Worm (Caenorhabditis elegans) whole organism, L1 larva: ENCODE data around the gene act-3.

Experiments
- F16B12.6 ChIP-seq: fragments of 150-350 bp; optimal IDR thresholded peaks from 2 replicates; lab custom pipeline; 2014; ENCODE audit warnings: missing biosample characterization, missing genetic modification characterization
- Y116A8C.19 ChIP-seq: sonication (generic microtip); optimal IDR thresholded peaks from 2 replicates; lab custom pipeline; 2016; ENCODE audit warnings: missing compliant biosample characterization, missing genetic modification characterization, borderline replicate concordance
- alr-1 ChIP-seq: fragments of 200-800 bp; sonication (Bioruptor generic); optimal IDR thresholded peaks from 2 replicates; lab custom pipeline; 2018; ENCODE audit warnings: borderline replicate concordance, mild to moderate bottlenecking, missing genetic modification characterization, missing compliant biosample characterization
- ama-1 ChIP-seq: fragments of 150-350 bp; optimal IDR thresholded peaks from 2 replicates; lab custom pipeline; 2014
- ceh-8 ChIP-seq: fragments of 200-800 bp; sonication (Bioruptor generic); optimal IDR thresholded peaks from 2 replicates; lab custom pipeline; 2018; ENCODE audit warnings: mild to moderate bottlenecking, missing genetic modification characterization, moderate library complexity, missing compliant biosample characterization
- ceh-82 ChIP-seq, 3 experiments: fragments of 150-350 bp in 1 of 3; sonication (generic microtip) in 2 of 3; optimal IDR thresholded peaks; 2 replicates each; lab custom pipeline; 2014 to 2017; ENCODE audit warnings: missing biosample characterization in 3 of 3, missing genetic modification characterization in 3 of 3
- dpl-1 ChIP-seq, 3 experiments: fragments of 150-350 bp in 2 of 3; sonication (generic microtip) in 1 of 3; optimal IDR thresholded peaks; 2 replicates each; lab custom pipeline; 2014 to 2017; ENCODE audit warnings: missing biosample characterization in 3 of 3, missing genetic modification characterization in 3 of 3, missing genetic modification reagents in 3 of 3
- dsc-1 ChIP-seq: sonication (generic microtip); optimal IDR thresholded peaks from 2 replicates; lab custom pipeline; 2016; ENCODE audit warnings: mild to moderate bottlenecking, missing genetic modification characterization, missing compliant biosample characterization
- efl-1 ChIP-seq, 4 experiments: fragments of 150-350 bp; optimal IDR thresholded peaks in 3 of 4; peaks in 1 of 4; 1 replicate in 1 of 4; 2 replicates in 3 of 4; lab custom pipeline; 2014; ENCODE audit warnings: missing biosample characterization in 2 of 4, missing genetic modification characterization in 2 of 4, missing genetic modification reagents in 2 of 4
- efl-3 ChIP-seq: fragments of 200-800 bp; sonication (Bioruptor generic); optimal IDR thresholded peaks from 2 replicates; lab custom pipeline; 2018; ENCODE audit warnings: mild to moderate bottlenecking, missing genetic modification characterization, missing compliant biosample characterization
- egl-27 ChIP-seq, 2 experiments: fragments of 150-350 bp in 1 of 2; sonication (generic microtip); optimal IDR thresholded peaks; 3 replicates each; lab custom pipeline; 2017 to 2018; ENCODE audit warnings: missing biosample characterization in 2 of 2, missing genetic modification characterization in 2 of 2, missing genetic modification reagents in 2 of 2
- elt-2 ChIP-seq: sonication (generic microtip); optimal IDR thresholded peaks from 2 replicates; lab custom pipeline; 2016; ENCODE audit warnings: missing genetic modification characterization, mild to moderate bottlenecking, inconsistent platforms, missing compliant biosample characterization, missing genetic modification reagents
- fkh-8 ChIP-seq: sonication (generic microtip); optimal IDR thresholded peaks from 2 replicates; lab custom pipeline; 2016; ENCODE audit warnings: mild to moderate bottlenecking, missing genetic modification characterization, missing compliant biosample characterization
- hlh-17 ChIP-seq: fragments of 200-800 bp; sonication (Bioruptor generic); optimal IDR thresholded peaks from 2 replicates; lab custom pipeline; 2018; ENCODE audit warnings: missing genetic modification characterization, mild to moderate bottlenecking, missing compliant biosample characterization, moderate library complexity, borderline replicate concordance
- irx-1 ChIP-seq: sonication (generic microtip); optimal IDR thresholded peaks from 2 replicates; lab custom pipeline; 2016; ENCODE audit warnings: missing genetic modification characterization, missing compliant biosample characterization
- isw-1 ChIP-seq: fragments of 200-800 bp; sonication (Bioruptor generic); IDR thresholded peaks from 2 replicates; pipeline ENCODE4 v1.3.6; 2022; ENCODE audit warnings: missing genetic modification characterization, missing compliant biosample characterization
- jun-1 ChIP-seq: fragments of 150-350 bp; optimal IDR thresholded peaks from 2 replicates; lab custom pipeline; 2014; ENCODE audit warnings: missing biosample characterization, missing genetic modification reagents, missing genetic modification characterization
- lin-13 ChIP-seq: fragments of 150-350 bp; optimal IDR thresholded peaks from 2 replicates; lab custom pipeline; 2014; ENCODE audit warnings: missing biosample characterization, missing genetic modification reagents, missing genetic modification characterization
- lin-14 ChIP-seq: fragments of 200-800 bp; sonication (Bioruptor generic); optimal IDR thresholded peaks from 2 replicates; lab custom pipeline; 2018; ENCODE audit warnings: mild to moderate bottlenecking, missing genetic modification characterization, moderate library complexity, missing compliant biosample characterization
- mab-9 ChIP-seq: fragments of 200-800 bp; sonication (Bioruptor generic); IDR thresholded peaks from 2 replicates; pipeline ENCODE4 v1.3.6; 2022; ENCODE audit warnings: missing genetic modification reagents, missing genetic modification characterization, missing compliant biosample characterization
- mef-2 ChIP-seq: fragments of 150-350 bp; optimal IDR thresholded peaks from 2 replicates; lab custom pipeline; 2014; ENCODE audit warnings: missing biosample characterization, missing genetic modification characterization
- mep-1 ChIP-seq: fragments of 150-350 bp; optimal IDR thresholded peaks from 2 replicates; lab custom pipeline; 2014; ENCODE audit warnings: missing biosample characterization, missing genetic modification characterization
- nhr-20 ChIP-seq: sonication (generic microtip); optimal IDR thresholded peaks from 2 replicates; lab custom pipeline; 2016; ENCODE audit warnings: mild to moderate bottlenecking, missing genetic modification characterization, missing compliant biosample characterization
- nhr-237 ChIP-seq: fragments of 150-350 bp; optimal IDR thresholded peaks from 2 replicates; lab custom pipeline; 2014; ENCODE audit warnings: missing biosample characterization, missing genetic modification characterization
- nhr-71 ChIP-seq: sonication (generic microtip); optimal IDR thresholded peaks from 2 replicates; lab custom pipeline; 2016; ENCODE audit warnings: mild to moderate bottlenecking, missing genetic modification characterization, moderate library complexity, missing compliant biosample characterization
- nhr-76 ChIP-seq: sonication (generic microtip); optimal IDR thresholded peaks from 2 replicates; lab custom pipeline; 2017; ENCODE audit warnings: missing biosample characterization, missing genetic modification characterization
- nhr-77 ChIP-seq: fragments of 150-350 bp; optimal IDR thresholded peaks from 2 replicates; lab custom pipeline; 2014; ENCODE audit warnings: missing biosample characterization, missing genetic modification characterization
- nhr-84 ChIP-seq: sonication (generic microtip); optimal IDR thresholded peaks from 2 replicates; lab custom pipeline; 2017; ENCODE audit warnings: missing biosample characterization, missing genetic modification characterization
- nhr-85 ChIP-seq: sonication (generic microtip); peaks from one replicate; lab custom pipeline; 2016; ENCODE audit warnings: missing genetic modification characterization, inconsistent platforms, missing compliant biosample characterization
- nhr-90 ChIP-seq: sonication (generic microtip); optimal IDR thresholded peaks from 2 replicates; lab custom pipeline; 2016; ENCODE audit warnings: mild to moderate bottlenecking, missing genetic modification characterization, missing compliant biosample characterization; ENCODE audit not compliant: poor library complexity
- pax-3 ChIP-seq: fragments of 200-800 bp; sonication (Bioruptor generic); optimal IDR thresholded peaks from 2 replicates; lab custom pipeline; 2018; ENCODE audit warnings: mild to moderate bottlenecking, missing genetic modification characterization, moderate library complexity, missing compliant biosample characterization
- rnt-1 ChIP-seq: sonication (generic microtip); optimal IDR thresholded peaks from 2 replicates; lab custom pipeline; 2016; ENCODE audit warnings: mild to moderate bottlenecking, missing genetic modification characterization, moderate library complexity, missing compliant biosample characterization
- snpc-4 ChIP-seq: fragments of 150-350 bp; optimal IDR thresholded peaks from 2 replicates; lab custom pipeline; 2014; ENCODE audit warnings: missing biosample characterization, missing genetic modification characterization
- sox-4 ChIP-seq: sonication (generic microtip); optimal IDR thresholded peaks from 2 replicates; lab custom pipeline; 2016; ENCODE audit warnings: missing genetic modification characterization, missing compliant biosample characterization
- tlp-1 ChIP-seq: fragments of 150-350 bp; optimal IDR thresholded peaks from 2 replicates; lab custom pipeline; 2014; ENCODE audit warnings: missing biosample characterization, missing genetic modification characterization
- unc-130 ChIP-seq: fragments of 150-350 bp; optimal IDR thresholded peaks from 2 replicates; lab custom pipeline; 2017; ENCODE audit warnings: missing biosample characterization, missing genetic modification characterization, inconsistent platforms
- unc-30 ChIP-seq: sonication (generic microtip); optimal IDR thresholded peaks from 2 replicates; lab custom pipeline; 2017; ENCODE audit warnings: missing biosample characterization, missing genetic modification characterization
- unc-62 ChIP-seq: fragments of 150-350 bp; optimal IDR thresholded peaks from 2 replicates; lab custom pipeline; 2014; ENCODE audit warnings: missing biosample characterization, missing genetic modification reagents, missing genetic modification characterization
- unc-86 ChIP-seq: sonication (generic microtip); optimal IDR thresholded peaks from 2 replicates; lab custom pipeline; 2016; ENCODE audit warnings: missing genetic modification characterization, missing compliant biosample characterization
- unc-98 ChIP-seq: fragments of 200-800 bp; sonication (Bioruptor generic); IDR thresholded peaks from 2 replicates; pipeline ENCODE4 v1.3.6; 2022; ENCODE audit warnings: missing genetic modification characterization, missing compliant biosample characterization
- zag-1 ChIP-seq: fragments of 150-350 bp; optimal IDR thresholded peaks from 2 replicates; lab custom pipeline; 2014; ENCODE audit warnings: missing biosample characterization, missing genetic modification characterization
- zip-4 ChIP-seq: fragments of 200-800 bp; sonication (Bioruptor generic); optimal IDR thresholded peaks from 2 replicates; lab custom pipeline; 2018; ENCODE audit warnings: mild to moderate bottlenecking, missing genetic modification characterization, moderate library complexity, missing compliant biosample characterization
- ztf-11 ChIP-seq, 2 experiments: sonication (generic microtip); optimal IDR thresholded peaks; 2 replicates each; lab custom pipeline; 2016 to 2017; ENCODE audit warnings: missing genetic modification characterization in 2 of 2, missing biosample characterization in 1 of 2, missing compliant biosample characterization in 1 of 2
- ztf-4 ChIP-seq: fragments of 150-350 bp; optimal IDR thresholded peaks from 2 replicates; lab custom pipeline; 2014; ENCODE audit warnings: missing biosample characterization, missing genetic modification characterization

act-3 gene

ce11 chrV:11121247-11121646 is 46.9 kb upstream of the act-3 start (continued):
- peak; percentile 49 for TF ChIP-seq nhr-20 (tag; lab: Kevin White, UChicago)
- TF ChIP-seq fkh-8 (tag; lab: Kevin White, UChicago): peak; percentile 31

- TF ChIP-seq elt-2 (tag; lab: Kevin White, UChicago): no peak
- TF ChIP-seq efl-1 (optimal IDR thresholded peaks at IDR 0.05; lab: Kevin White, UChicago): no peak
- TF ChIP-seq efl-1 (GFP tag; optimal IDR thresholded peaks at IDR 0.05 in 1 of 2; lab: Kevin White, UChicago): peak in 1 of 2 experiments; percentile 28
- no peak for TF ChIP-seq ceh-8 (GFP tag; lab: Kevin White, UChicago)
- TF ChIP-seq unc-30: no peak
- TF ChIP-seq unc-130 (tag; lab: Kevin White, UChicago): no peak
- TF ChIP-seq nhr-85 (tag; lab: Kevin White, UChicago): peak; percentile 32
- TF ChIP-seq nhr-76: no peak
- no peak for TF ChIP-seq zag-1 (tag; lab: Kevin White, UChicago)
- no peak for TF ChIP-seq sox-4 (tag; lab: Kevin White, UChicago)
- TF ChIP-seq unc-86: no peak
- no peak for TF ChIP-seq F16B12.6
- TF ChIP-seq unc-62: no peak
- TF ChIP-seq nhr-84 (tag; lab: Kevin White, UChicago): no peak
- TF ChIP-seq alr-1 (tag; lab: Kevin White, UChicago): no peak
- TF ChIP-seq nhr-77 (tag; lab: Kevin White, UChicago): no peak
- TF ChIP-seq unc-98 (GFP tag; lab: Robert Waterston, UW): no peak
- TF ChIP-seq dsc-1 (tag; lab: Kevin White, UChicago): no peak
- no peak for TF ChIP-seq zip-4 (GFP tag; lab: Kevin White, UChicago)
- no peak for TF ChIP-seq nhr-20 (tag; lab: Kevin White, UChicago)
- TF ChIP-seq ztf-4 (tag; lab: Kevin White, UChicago): no peak
- no peak for TF ChIP-seq Y116A8C.19 (tag; lab: Kevin White, UChicago)
- TF ChIP-seq lin-14 (GFP tag; lab: Kevin White, UChicago): no peak
- no peak for TF ChIP-seq hlh-17 (GFP tag; lab: Kevin White, UChicago)
- TF ChIP-seq ceh-82 (tag; optimal IDR thresholded peaks at IDR 0.05; lab: Kevin White, UChicago): no peak
- TF ChIP-seq nhr-90 (tag; lab: Kevin White, UChicago): peak; percentile 9
- no peak for TF ChIP-seq irx-1 (tag; lab: Kevin White, UChicago)
- no peak for TF ChIP-seq dpl-1 (GFP tag; optimal IDR thresholded peaks at IDR 0.05; lab: Kevin White, UChicago)
- TF ChIP-seq egl-27 (tag; optimal IDR thresholded peaks at IDR 0.05; lab: Kevin White, UChicago): no peak
- TF ChIP-seq mab-9 (GFP tag; lab: Robert Waterston, UW): no peak
- TF ChIP-seq nhr-71: peak; percentile 20
- no peak for TF ChIP-seq jun-1
- TF ChIP-seq lin-13 (GFP tag; lab: Kevin White, UChicago): no peak
- TF ChIP-seq snpc-4 (tag; lab: Kevin White, UChicago): no peak
- no peak for TF ChIP-seq nhr-237
- TF ChIP-seq tlp-1 (tag; lab: Kevin White, UChicago): no peak
- TF ChIP-seq pax-3: no peak
- TF ChIP-seq mep-1 (tag; lab: Kevin White, UChicago): no peak
- TF ChIP-seq ztf-11 (tag; optimal IDR thresholded peaks at IDR 0.05; lab: Kevin White, UChicago): no peak
- no peak for TF ChIP-seq mef-2 (tag; lab: Kevin White, UChicago)
- TF ChIP-seq rnt-1 (tag; lab: Kevin White, UChicago): no peak
- peak; percentile 87 for TF ChIP-seq ama-1
- no peak for TF ChIP-seq isw-1 (GFP tag; lab: Robert Waterston, UW)
- TF ChIP-seq efl-3 (GFP tag; lab: Kevin White, UChicago): no peak
- TF ChIP-seq, all 84 proteins: peak for 5
Measured at ce11 chrV:11119294-11119755, 45.0 kb upstream of the act-3 start, which contains the start of gene scb-1. TSS of gene scb-1 (minus strand) at chrV:11119705.
